Fruit fly (Drosophila melanogaster) whole organism, embryonic: Measurements from ENCODE around the gene Tcs6.

Experiments used
- ATbp ChIP-seq: fragments of 200-800 bp; sonication (Bioruptor generic); optimal IDR thresholded peaks from 2 replicates; lab custom pipeline; 2017; ENCODE audit warnings: missing biosample characterization, mild to moderate bottlenecking, missing genetic modification characterization, missing genetic modification reagents
- Antp ChIP-seq: fragments of 200-800 bp; sonication (Bioruptor generic); optimal IDR thresholded peaks from 3 replicates; lab custom pipeline; 2016; ENCODE audit warnings: missing biosample characterization, missing genetic modification characterization
- Atf-2 ChIP-seq: fragments of 200-800 bp; sonication (Bioruptor generic); optimal IDR thresholded peaks from 2 replicates; lab custom pipeline; 2016; ENCODE audit warnings: missing biosample characterization, missing genetic modification characterization
- BEAF-32 ChIP-seq: fragments of 200-800 bp; sonication (Bioruptor generic); optimal IDR thresholded peaks from 3 replicates; lab custom pipeline; 2017; ENCODE audit warnings: missing biosample characterization, missing genetic modification characterization, mild to moderate bottlenecking, moderate library complexity, missing genetic modification reagents
- Bdp1 ChIP-seq: fragments of 200-800 bp; sonication (Bioruptor generic); optimal IDR thresholded peaks from 3 replicates; lab custom pipeline; 2016; ENCODE audit warnings: missing biosample characterization, missing genetic modification characterization
- BtbVII ChIP-seq: fragments of 200-800 bp; sonication (Bioruptor generic); optimal IDR thresholded peaks from 3 replicates; lab custom pipeline; 2017; ENCODE audit warnings: missing biosample characterization, mild to moderate bottlenecking, missing genetic modification characterization
- CG10209 ChIP-seq: fragments of 200-800 bp; sonication (Bioruptor generic); optimal IDR thresholded peaks from 3 replicates; lab custom pipeline; 2017; ENCODE audit warnings: missing biosample characterization, mild to moderate bottlenecking, missing genetic modification characterization, missing genetic modification reagents
- CG1024 ChIP-seq: fragments of 200-800 bp; sonication (Bioruptor generic); IDR thresholded peaks from 2 replicates; pipeline ENCODE4 v1.3.6; 2022; ENCODE audit warnings: missing biosample characterization, missing genetic modification characterization
- CG12071 ChIP-seq: fragments of 200-800 bp; sonication (Bioruptor generic); optimal IDR thresholded peaks from 3 replicates; lab custom pipeline; 2018; ENCODE audit warnings: missing biosample characterization, mild to moderate bottlenecking, missing genetic modification characterization
- CG12155 ChIP-seq: fragments of 200-800 bp; sonication (Bioruptor generic); optimal IDR thresholded peaks from 3 replicates; lab custom pipeline; 2016; ENCODE audit warnings: missing biosample characterization, missing genetic modification characterization
- CG1233 ChIP-seq: fragments of 200-800 bp; sonication (Bioruptor generic); optimal IDR thresholded peaks from 4 replicates; lab custom pipeline; 2018; ENCODE audit warnings: missing biosample characterization, mild to moderate bottlenecking, missing genetic modification characterization
- CG12659 ChIP-seq: fragments of 200-800 bp; sonication (Bioruptor generic); optimal IDR thresholded peaks from 3 replicates; lab custom pipeline; 2017; ENCODE audit warnings: mild to moderate bottlenecking, missing biosample characterization, missing genetic modification reagents, missing genetic modification characterization
- CG15601 ChIP-seq: fragments of 200-800 bp; sonication (Bioruptor generic); optimal IDR thresholded peaks from 3 replicates; lab custom pipeline; 2019; ENCODE audit warnings: missing biosample characterization, mild to moderate bottlenecking, missing genetic modification characterization, moderate library complexity
- CG16779 ChIP-seq: fragments of 200-800 bp; sonication (Bioruptor generic); IDR thresholded peaks from 2 replicates; pipeline ENCODE4 v1.3.6; 2022; ENCODE audit warnings: missing biosample characterization, missing genetic modification characterization
- CG2678 ChIP-seq: fragments of 200-800 bp; sonication (Bioruptor generic); optimal IDR thresholded peaks from 3 replicates; lab custom pipeline; 2019; ENCODE audit warnings: missing biosample characterization, mild to moderate bottlenecking, missing genetic modification characterization, moderate library complexity
- CG2712 ChIP-seq: fragments of 200-800 bp; optimal IDR thresholded peaks from 3 replicates; lab custom pipeline; 2019; ENCODE audit warnings: missing biosample characterization, mild to moderate bottlenecking, missing genetic modification characterization, moderate library complexity
- CG30431 ChIP-seq: fragments of 200-800 bp; sonication (Bioruptor generic); optimal IDR thresholded peaks from 2 replicates; lab custom pipeline; 2017; ENCODE audit warnings: missing biosample characterization, missing genetic modification characterization
- CG43689 ChIP-seq: fragments of 200-800 bp; sonication (Bioruptor generic); IDR thresholded peaks from 2 replicates; pipeline ENCODE4 v1.3.6; 2022; ENCODE audit warnings: missing biosample characterization, missing genetic modification characterization
- CG4854 ChIP-seq: fragments of 200-800 bp; sonication (Bioruptor generic); optimal IDR thresholded peaks from 2 replicates; lab custom pipeline; 2016; ENCODE audit warnings: missing biosample characterization, missing genetic modification characterization, inconsistent platforms
- CG7745 ChIP-seq: fragments of 200-800 bp; sonication (Bioruptor generic); optimal IDR thresholded peaks from 2 replicates; lab custom pipeline; 2018; ENCODE audit warnings: missing biosample characterization, mild to moderate bottlenecking, missing genetic modification characterization, moderate library complexity
- Chrac-16 ChIP-seq: fragments of 200-800 bp; sonication (Bioruptor generic); optimal IDR thresholded peaks from 3 replicates; lab custom pipeline; 2016; ENCODE audit warnings: missing biosample characterization, missing genetic modification characterization
- Dbx ChIP-seq: fragments of 200-800 bp; sonication (Bioruptor generic); IDR thresholded peaks from 3 replicates; pipeline ENCODE4 v1.3.6; 2022; ENCODE audit warnings: missing biosample characterization, missing genetic modification characterization
- HLH3B ChIP-seq: fragments of 200-800 bp; sonication (Bioruptor generic); IDR thresholded peaks from 2 replicates; pipeline ENCODE4 v1.3.6; 2022; ENCODE audit warnings: missing biosample characterization, missing genetic modification characterization
- Hmx ChIP-seq: fragments of 200-800 bp; sonication (Bioruptor generic); optimal IDR thresholded peaks from 2 replicates; lab custom pipeline; 2016; ENCODE audit warnings: missing biosample characterization, missing genetic modification characterization
- Kr ChIP-seq: fragments of 200-800 bp; sonication (Bioruptor generic); optimal IDR thresholded peaks from 2 replicates; lab custom pipeline; 2017; ENCODE audit warnings: missing biosample characterization, mild to moderate bottlenecking, missing genetic modification characterization
- Meics ChIP-seq: fragments of 200-800 bp; sonication (Bioruptor generic); optimal IDR thresholded peaks from 2 replicates; lab custom pipeline; 2017; ENCODE audit warnings: missing biosample characterization, mild to moderate bottlenecking, missing genetic modification characterization
- Mes4 ChIP-seq: fragments of 200-800 bp; sonication (Bioruptor generic); optimal IDR thresholded peaks from 2 replicates; lab custom pipeline; 2016; ENCODE audit warnings: missing biosample characterization, missing genetic modification characterization
- ab ChIP-seq: fragments of 200-800 bp; sonication (Bioruptor generic); optimal IDR thresholded peaks from 2 replicates; lab custom pipeline; 2016; ENCODE audit warnings: missing biosample characterization, missing genetic modification characterization
- al ChIP-seq: fragments of 200-800 bp; sonication (Bioruptor generic); IDR thresholded peaks from 2 replicates; pipeline ENCODE4 v1.3.6; 2022; ENCODE audit warnings: missing biosample characterization, missing genetic modification characterization
- ap ChIP-seq: fragments of 200-800 bp; sonication (Bioruptor generic); IDR thresholded peaks from 2 replicates; pipeline ENCODE4 v1.3.6; 2022; ENCODE audit warnings: missing biosample characterization, missing genetic modification characterization
- br ChIP-seq: fragments of >200 bp; optimal IDR thresholded peaks from 2 replicates; lab custom pipeline; 2017
- crp ChIP-seq, 2 experiments: fragments of 200-800 bp; sonication (Bioruptor generic); optimal IDR thresholded peaks; 2 replicates in 1 of 2; 3 replicates in 1 of 2; lab custom pipeline; 2017; ENCODE audit warnings: missing biosample characterization in 2 of 2, missing genetic modification characterization in 2 of 2, mild to moderate bottlenecking in 1 of 2, moderate library complexity in 1 of 2
- cwo ChIP-seq: fragments of 200-800 bp; sonication (Bioruptor generic); optimal IDR thresholded peaks from 3 replicates; lab custom pipeline; 2017; ENCODE audit warnings: missing biosample characterization, missing genetic modification characterization, mild to moderate bottlenecking, moderate library complexity, missing genetic modification reagents
- dmrt11E ChIP-seq: fragments of 200-800 bp; sonication (Bioruptor generic); optimal IDR thresholded peaks from 3 replicates; lab custom pipeline; 2018; ENCODE audit warnings: missing biosample characterization, mild to moderate bottlenecking, missing genetic modification characterization, moderate library complexity
- gcm ChIP-seq: fragments of 200-800 bp; sonication (Bioruptor generic); optimal IDR thresholded peaks from 2 replicates; lab custom pipeline; 2019; ENCODE audit warnings: missing biosample characterization, mild to moderate bottlenecking, missing genetic modification characterization, moderate library complexity
- ind ChIP-seq: fragments of 200-800 bp; sonication (Bioruptor generic); optimal IDR thresholded peaks from 3 replicates; lab custom pipeline; 2016; ENCODE audit warnings: missing biosample characterization, missing genetic modification characterization
- insv ChIP-seq, 2 experiments: fragments of 200-800 bp; sonication (Bioruptor generic); optimal IDR thresholded peaks; 3 replicates each; lab custom pipeline; 2016 to 2018; ENCODE audit warnings: missing biosample characterization in 2 of 2, missing genetic modification characterization in 2 of 2
- mld ChIP-seq: fragments of 200-800 bp; sonication (Bioruptor generic); IDR thresholded peaks from 3 replicates; pipeline ENCODE4 v1.3.6; 2022; ENCODE audit warnings: missing biosample characterization, missing genetic modification characterization; ENCODE audit not compliant: partially characterized antibody
- nerfin-1 ChIP-seq: fragments of 200-800 bp; sonication (Bioruptor generic); optimal IDR thresholded peaks from 3 replicates; lab custom pipeline; 2019; ENCODE audit warnings: missing biosample characterization, mild to moderate bottlenecking, missing genetic modification characterization, moderate library complexity
- p53 ChIP-seq: fragments of 200-800 bp; sonication (Bioruptor generic); optimal IDR thresholded peaks from 2 replicates; lab custom pipeline; 2016; ENCODE audit warnings: missing biosample characterization, missing genetic modification characterization
- pb ChIP-seq: fragments of 200-800 bp; sonication (Bioruptor generic); optimal IDR thresholded peaks from 3 replicates; lab custom pipeline; 2016; ENCODE audit warnings: missing biosample characterization, missing genetic modification characterization
- pita ChIP-seq: fragments of 200-800 bp; sonication (Bioruptor generic); optimal IDR thresholded peaks from 2 replicates; lab custom pipeline; 2017; ENCODE audit warnings: missing biosample characterization, mild to moderate bottlenecking, missing genetic modification characterization
- sc ChIP-seq, 3 experiments: fragments of >200 bp in 2 of 3; fragments of 200-800 bp in 1 of 3; sonication (Bioruptor generic) in 1 of 3; optimal IDR thresholded peaks; 2 replicates in 2 of 3; 3 replicates in 1 of 3; lab custom pipeline; 2017; ENCODE audit warnings: mild to moderate bottlenecking in 1 of 3, missing biosample characterization in 1 of 3, missing genetic modification characterization in 1 of 3, missing genetic modification reagents in 1 of 3
- shn ChIP-seq: fragments of 200-800 bp; sonication (Bioruptor generic); optimal IDR thresholded peaks from 3 replicates; lab custom pipeline; 2016; ENCODE audit warnings: missing biosample characterization, missing genetic modification characterization
- slou ChIP-seq: fragments of 200-800 bp; sonication (Bioruptor generic); optimal IDR thresholded peaks from 3 replicates; lab custom pipeline; 2016; ENCODE audit warnings: missing biosample characterization, missing genetic modification characterization
- sob ChIP-seq: fragments of 200-800 bp; sonication (Bioruptor generic); IDR thresholded peaks from 2 replicates; pipeline ENCODE4 v1.3.6; 2022; ENCODE audit warnings: missing biosample characterization, missing genetic modification characterization
- ssp ChIP-seq: fragments of 200-800 bp; sonication (Bioruptor generic); IDR thresholded peaks from 2 replicates; pipeline ENCODE4 v1.3.6; 2022; ENCODE audit warnings: missing biosample characterization, missing genetic modification characterization
- stwl ChIP-seq: fragments of 200-800 bp; sonication (Bioruptor generic); optimal IDR thresholded peaks from 3 replicates; lab custom pipeline; 2018; ENCODE audit warnings: missing biosample characterization, mild to moderate bottlenecking, missing genetic modification characterization, moderate library complexity
- tll ChIP-seq, 2 experiments: fragments of 200-800 bp in 1 of 2; fragments of >200 bp in 1 of 2; sonication (Bioruptor generic) in 1 of 2; optimal IDR thresholded peaks; 2 replicates each; lab custom pipeline; 2017 to 2019; ENCODE audit warnings: missing biosample characterization in 2 of 2, missing genetic modification characterization in 2 of 2, mild to moderate bottlenecking in 1 of 2, moderate library complexity in 1 of 2
- trem ChIP-seq: fragments of 200-800 bp; optimal IDR thresholded peaks from 3 replicates; lab custom pipeline; 2019; ENCODE audit warnings: missing biosample characterization, mild to moderate bottlenecking, missing genetic modification characterization, moderate library complexity

Tcs6 gene

DNA sequence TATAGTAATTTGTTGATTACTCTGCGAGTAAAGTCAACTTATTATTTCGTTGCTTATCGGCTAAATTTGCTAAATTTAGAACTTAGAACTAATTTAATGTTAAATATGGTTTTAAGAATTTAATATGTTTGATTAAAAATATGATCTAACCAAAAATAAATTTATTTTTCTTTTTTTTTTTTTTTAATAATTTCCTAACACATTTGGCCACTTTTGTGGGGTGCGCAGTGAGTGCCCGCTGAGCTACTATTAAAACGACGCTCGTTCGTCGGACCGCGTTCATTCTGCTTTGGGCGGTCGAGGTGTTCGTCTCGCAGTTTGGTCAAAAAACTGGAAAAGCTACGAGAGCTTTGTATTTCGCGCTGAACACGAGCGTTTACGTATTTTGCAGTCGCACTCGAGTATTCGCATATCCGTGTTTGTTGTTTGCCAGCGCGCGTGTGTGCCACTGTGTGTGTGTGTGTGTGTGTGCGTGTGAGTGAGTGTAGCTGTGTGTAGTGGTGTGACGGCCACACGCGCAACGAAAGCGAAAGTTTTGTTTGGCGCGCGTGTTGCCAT lies 48.7 kb upstream of the Tcs6 start, which contains the start of gene Cipc (continued):
- TF ChIP-seq BtbVII (GFP tag; lab: Kevin White, UChicago) = peak; percentile 83
- TF ChIP-seq ap = peak; percentile 48
- TF ChIP-seq CG10209 (GFP tag; lab: Kevin White, UChicago) = peak; percentile 84
- TF ChIP-seq Dbx (GFP tag; lab: Robert Waterston, UW) = peak; percentile 91
- TF ChIP-seq dmrt11E = no peak
- peak; percentile 38 for TF ChIP-seq CG4854
- TF ChIP-seq Kr (GFP tag; lab: Kevin White, UChicago) = no peak
- TF ChIP-seq CG1233 (GFP tag; lab: Kevin White, UChicago) = peak; percentile 72
- TF ChIP-seq CG12659 (GFP tag; lab: Kevin White, UChicago) = peak; percentile 80
- TF ChIP-seq CG2712 (tag; lab: Kevin White, UChicago) = peak; percentile 82
- no peak for TF ChIP-seq Hmx (GFP tag; lab: Kevin White, UChicago)
- TF ChIP-seq slou (GFP tag; lab: Kevin White, UChicago) = peak; percentile 50
- TF ChIP-seq CG43689 (GFP tag; lab: Robert Waterston, UW) = peak; percentile 45; the same call in 1 of the 2 replicates
- TF ChIP-seq CG2678 (tag; lab: Kevin White, UChicago) = peak; percentile 90
- no peak for TF ChIP-seq CG7745
- peak; percentile 64 for TF ChIP-seq gcm (GFP tag; lab: Kevin White, UChicago)
- TF ChIP-seq trem (tag; lab: Kevin White, UChicago) = peak; percentile 16
- TF ChIP-seq sc (optimal IDR thresholded peaks at IDR 0.05; lab: Kevin White, UChicago) = no peak
- TF ChIP-seq sc (GFP tag; optimal IDR thresholded peaks at IDR 0.05; lab: Kevin White, UChicago) = peak; percentile 36
- peak in 1 of 2 experiments; percentile 38 for TF ChIP-seq insv (GFP tag; optimal IDR thresholded peaks at IDR 0.05; lab: Kevin White, UChicago)
- TF ChIP-seq Antp (GFP tag; lab: Kevin White, UChicago) = no peak
- TF ChIP-seq CG30431 (GFP tag; lab: Kevin White, UChicago) = peak; percentile 27
- TF ChIP-seq p53 (GFP tag; lab: Kevin White, UChicago) = no peak
- no peak for TF ChIP-seq crp (GFP tag; optimal IDR thresholded peaks at IDR 0.05; lab: Kevin White, UChicago)
- no peak for TF ChIP-seq br (lab: Kevin White, UChicago)
- no peak for TF ChIP-seq ab
- TF ChIP-seq pb = no peak
- TF ChIP-seq CG12155 = peak; percentile 17
- peak; percentile 48 for TF ChIP-seq ATbp (GFP tag; lab: Kevin White, UChicago)
- peak; percentile 66 for TF ChIP-seq HLH3B
- TF ChIP-seq Atf-2 (GFP tag; lab: Kevin White, UChicago) = no peak
- TF ChIP-seq tll (GFP tag; optimal IDR thresholded peaks at IDR 0.05; lab: Kevin White, UChicago) = no peak
- peak; percentile 56 for TF ChIP-seq nerfin-1 (tag; lab: Kevin White, UChicago)
- TF ChIP-seq Bdp1 (GFP tag; lab: Kevin White, UChicago) = peak; percentile 15
- TF ChIP-seq Chrac-16 (GFP tag; lab: Kevin White, UChicago) = peak; percentile 32
- TF ChIP-seq mld = no peak
- no peak for TF ChIP-seq shn
- TF ChIP-seq al (GFP tag; lab: Robert Waterston, UW) = peak; percentile 66
- TF ChIP-seq CG12071 (GFP tag; lab: Kevin White, UChicago) = peak; percentile 57
- TF ChIP-seq stwl (tag; lab: Kevin White, UChicago) = no peak
- TF ChIP-seq CG16779 (GFP tag; lab: Robert Waterston, UW) = peak; percentile 70; the same call in 1 of the 2 replicates
- no peak for TF ChIP-seq ssp
- peak; percentile 90 for TF ChIP-seq Meics
- no peak for TF ChIP-seq Mes4 (GFP tag; lab: Kevin White, UChicago)
- peak; percentile 95 for TF ChIP-seq cwo (GFP tag; lab: Kevin White, UChicago)
- TF ChIP-seq CG15601 (tag; lab: Kevin White, UChicago) = peak; percentile 27
- no peak for TF ChIP-seq BEAF-32 (GFP tag; lab: Kevin White, UChicago)
- TF ChIP-seq sob = peak; percentile 64
- no peak for TF ChIP-seq CG1024 (GFP tag; lab: Robert Waterston, UW)
- TF ChIP-seq pita (GFP tag; lab: Kevin White, UChicago) = no peak
- peak; percentile 65 for TF ChIP-seq ind
